Worm (Caenorhabditis elegans) whole organism, late embryonic: ENCODE results near the gene wago-4.

Experiments used
- K02D7.2 ChIP-seq: sonication (generic microtip); optimal IDR thresholded peaks from 2 replicates; lab custom pipeline; 2017; ENCODE audit warnings: mild to moderate bottlenecking, missing genetic modification characterization, missing compliant biosample characterization
- ceh-31 ChIP-seq: sonication (generic microtip); optimal IDR thresholded peaks from 2 replicates; lab custom pipeline; 2016; ENCODE audit warnings: missing genetic modification characterization, missing compliant biosample characterization
- ceh-34 ChIP-seq: sonication (generic microtip); optimal IDR thresholded peaks from 2 replicates; lab custom pipeline; 2016; ENCODE audit warnings: mild to moderate bottlenecking, missing genetic modification characterization, missing compliant biosample characterization
- hlh-30 ChIP-seq: sonication (generic microtip); optimal IDR thresholded peaks from 2 replicates; lab custom pipeline; 2017; ENCODE audit warnings: antibody characterized with exemption, missing genetic modification characterization, missing compliant biosample characterization; ENCODE audit not compliant: insufficient read depth
- nhr-11 ChIP-seq: fragments of 150-350 bp; optimal IDR thresholded peaks from 2 replicates; lab custom pipeline; 2014; ENCODE audit warnings: missing biosample characterization, missing genetic modification characterization
- npax-4 ChIP-seq: sonication (generic microtip); optimal IDR thresholded peaks from 2 replicates; lab custom pipeline; 2016; ENCODE audit warnings: missing genetic modification characterization, missing compliant biosample characterization
- zip-5 ChIP-seq: sonication (generic microtip); optimal IDR thresholded peaks from 2 replicates; lab custom pipeline; 2016; ENCODE audit warnings: missing genetic modification characterization, missing compliant biosample characterization

DNA sequence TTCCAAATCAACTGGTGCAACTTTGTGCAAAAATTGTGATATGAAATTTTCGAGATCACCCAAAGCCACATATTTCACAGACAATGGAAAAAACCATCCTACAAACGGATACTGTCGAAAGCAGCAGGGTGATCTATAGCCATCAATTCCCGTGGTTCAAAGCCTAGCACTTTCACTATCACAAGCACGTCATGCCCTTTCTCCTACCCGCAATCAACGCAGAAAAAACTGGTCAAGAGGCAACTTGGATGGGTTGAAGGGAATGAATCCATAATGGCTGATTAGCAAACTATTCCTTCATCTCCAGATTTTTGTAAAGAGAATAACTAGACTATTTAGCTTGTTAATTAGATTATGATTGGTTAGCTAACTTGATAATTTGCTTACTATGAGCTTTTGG lies 42.4 kb downstream of the wago-4 start:
- no peak for TF ChIP-seq nhr-11 (tag; lab: Kevin White, UChicago)
- TF ChIP-seq zip-5 = no peak
- TF ChIP-seq K02D7.2 = no peak
- no peak for TF ChIP-seq npax-4 (tag; lab: Kevin White, UChicago)
- no peak for TF ChIP-seq ceh-34
- no peak for TF ChIP-seq hlh-30
- TF ChIP-seq ceh-31 (tag; lab: Kevin White, UChicago) = no peak
